Fruit fly (Drosophila melanogaster): Measurements from ENCODE around the gene stx.

Gene stx

DNA sequence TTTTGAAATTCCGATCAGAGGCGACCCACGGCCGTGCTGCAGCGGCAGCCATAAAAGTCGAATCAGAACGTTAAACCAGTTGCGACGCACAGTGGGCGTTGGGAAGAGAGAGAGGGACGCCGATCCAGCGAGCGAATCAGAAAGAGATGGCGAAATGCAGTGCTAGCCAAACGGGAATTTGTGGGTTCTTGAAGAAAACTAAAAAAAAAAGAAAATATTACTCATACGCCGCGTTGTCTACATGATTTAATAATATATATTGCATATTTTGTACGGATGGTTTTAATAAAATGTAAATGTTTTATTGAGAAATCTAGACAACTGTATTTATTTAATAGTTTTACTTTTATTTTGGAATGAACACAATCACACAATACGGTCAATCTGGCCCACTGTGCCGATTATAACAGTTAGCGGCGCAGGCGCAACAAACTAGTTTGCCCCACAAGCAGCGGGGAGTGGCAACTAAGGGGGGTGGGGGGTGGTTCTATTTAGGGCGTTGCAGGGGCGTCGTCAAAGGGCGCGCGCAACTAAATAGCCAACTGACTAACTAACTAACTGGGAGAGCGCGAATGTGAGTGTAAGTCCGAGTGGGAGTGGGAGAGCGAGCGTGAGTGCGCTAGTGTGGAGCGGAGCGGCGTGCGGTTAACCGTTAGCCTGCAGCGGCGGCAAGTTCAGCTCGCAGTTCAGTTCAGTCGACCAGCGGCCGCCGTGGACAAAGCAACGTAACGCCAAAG lies 27.3 kb upstream of the stx start, which contains the start of gene CG15211 (continued):
- TF ChIP-seq Hr39 (GFP tag; optimal IDR thresholded peaks at IDR 0.05), result peak; percentile 29
- TF ChIP-seq topi (GFP tag; optimal IDR thresholded peaks at IDR 0.05), result peak; percentile 66
- TF ChIP-seq acj6 (GFP tag; optimal IDR thresholded peaks at IDR 0.05), result peak; percentile 80
- peak; percentile 68 for TF ChIP-seq CG6792 (GFP tag; optimal IDR thresholded peaks at IDR 0.05)
- peak; percentile 90 for TF ChIP-seq CG32006 (GFP tag; optimal IDR thresholded peaks at IDR 0.05)
- TF ChIP-seq CG11902 (GFP tag; optimal IDR thresholded peaks at IDR 0.05), result peak; percentile 26
- peak; percentile 83 for TF ChIP-seq pdm3 (GFP tag; optimal IDR thresholded peaks at IDR 0.05)
- peak; percentile 85 for TF ChIP-seq CG3032 (tag; optimal IDR thresholded peaks at IDR 0.05)
- peak; percentile 82 for TF ChIP-seq CG3919 (GFP tag; optimal IDR thresholded peaks at IDR 0.05)
- TF ChIP-seq salr (GFP tag; optimal IDR thresholded peaks at IDR 0.05), result peak; percentile 68 to 87
- TF ChIP-seq CG8632 (GFP tag; optimal IDR thresholded peaks at IDR 0.05), result peak; percentile 72
- peak; percentile 44 for TF ChIP-seq cyc (GFP tag; optimal IDR thresholded peaks at IDR 0.05)
- TF ChIP-seq CG6854 (GFP tag; optimal IDR thresholded peaks at IDR 0.05), result peak; percentile 57
- TF ChIP-seq Sox15 (GFP tag; optimal IDR thresholded peaks at IDR 0.05), result peak; percentile 55
- TF ChIP-seq lz (GFP tag; optimal IDR thresholded peaks at IDR 0.05), result peak; percentile 67
- peak; percentile 87 for TF ChIP-seq Lpt (GFP tag; optimal IDR thresholded peaks at IDR 0.05)
- TF ChIP-seq CG31627 (GFP tag; optimal IDR thresholded peaks at IDR 0.05), result peak; percentile 44
- peak; percentile 64 for TF ChIP-seq Met (GFP tag; optimal IDR thresholded peaks at IDR 0.05)

dm6 chrX:10768043-10768674 lies 23.4 kb upstream of the stx start, which contains the start of the genes Atg8a and BTBD9:
Atg8a (minus strand) TSS chrX:10768338.
BTBD9 (plus strand) TSS chrX:10768537.
- TF ChIP-seq fkh (GFP tag; optimal IDR thresholded peaks at IDR 0.05) (peak; percentile 5), CG6792 (GFP tag; optimal IDR thresholded peaks at IDR 0.05) (no peak), spab (GFP tag; optimal IDR thresholded peaks at IDR 0.05) (no peak), Eip78C (GFP tag) (peak; percentile 31), Blimp-1 (GFP tag; optimal IDR thresholded peaks at IDR 0.05) (no peak), CG32006 (GFP tag; optimal IDR thresholded peaks at IDR 0.05) (no peak), pdm3 (GFP tag; optimal IDR thresholded peaks at IDR 0.05) (no peak), CG6854 (GFP tag; optimal IDR thresholded peaks at IDR 0.05) (no peak), CG34406 (GFP tag; optimal IDR thresholded peaks at IDR 0.05) (no peak), dsx (GFP tag; optimal IDR thresholded peaks at IDR 0.05; ENCODE audit: poor library complexity, severe bottlenecking) (no peak), CG11294 (GFP tag; IDR thresholded peaks at IDR 0.05) (no peak), CG16779 (tag; optimal IDR thresholded peaks at IDR 0.05) (no peak), Met (GFP tag; optimal IDR thresholded peaks at IDR 0.05) (no peak)

- TF ChIP-seq CG15336 (GFP tag; IDR thresholded peaks at IDR 0.05), result peak; percentile 64
- TF ChIP-seq Sox102F (GFP tag; optimal IDR thresholded peaks at IDR 0.05), result peak; percentile 59
- TF ChIP-seq net (GFP tag; optimal IDR thresholded peaks at IDR 0.05), result peak; percentile 83
- no peak for TF ChIP-seq CG6854 (GFP tag; optimal IDR thresholded peaks at IDR 0.05)
- peak; percentile 58 for TF ChIP-seq Smox (GFP tag; optimal IDR thresholded peaks at IDR 0.05)
- TF ChIP-seq dsx (GFP tag; optimal IDR thresholded peaks at IDR 0.05; ENCODE audit: poor library complexity, severe bottlenecking), result peak; percentile 69
- TF ChIP-seq CG1621 (tag; optimal IDR thresholded peaks at IDR 0.05), result peak; percentile 54
- TF ChIP-seq CG10631 (GFP tag; optimal IDR thresholded peaks at IDR 0.05), result peak; percentile 70
- TF ChIP-seq fkh (GFP tag; optimal IDR thresholded peaks at IDR 0.05), result peak; percentile 34
- TF ChIP-seq Sox15 (GFP tag; optimal IDR thresholded peaks at IDR 0.05), result peak; percentile 47
- TF ChIP-seq CG3919 (GFP tag; optimal IDR thresholded peaks at IDR 0.05), result peak; percentile 56
- TF ChIP-seq CG9139 (GFP tag; optimal IDR thresholded peaks at IDR 0.05), result peak; percentile 80
- TF ChIP-seq spab (GFP tag; optimal IDR thresholded peaks at IDR 0.05), result peak; percentile 68
- peak; percentile 71 for TF ChIP-seq Eip75B (GFP tag; optimal IDR thresholded peaks at IDR 0.05)
- peak; percentile 44 for TF ChIP-seq acj6 (GFP tag; optimal IDR thresholded peaks at IDR 0.05)
- TF ChIP-seq CG8119 (GFP tag; IDR thresholded peaks at IDR 0.05), result peak; percentile 59
- TF ChIP-seq CG3032 (tag; optimal IDR thresholded peaks at IDR 0.05), result peak; percentile 59
- peak; percentile 48 for TF ChIP-seq OdsH (GFP tag; optimal IDR thresholded peaks at IDR 0.05)
- TF ChIP-seq CG16779 (tag; optimal IDR thresholded peaks at IDR 0.05), result peak; percentile 81
- peak; percentile 69; the same call in 2 of the 3 replicates for TF ChIP-seq CG6163 (GFP tag; IDR thresholded peaks at IDR 0.05)
- peak; percentile 70 for TF ChIP-seq CG6276 (GFP tag; optimal IDR thresholded peaks at IDR 0.05)
- TF ChIP-seq CG11902 (GFP tag; optimal IDR thresholded peaks at IDR 0.05), result no peak
- TF ChIP-seq salr (GFP tag; optimal IDR thresholded peaks at IDR 0.05), result peak in 1 of 2 experiments; percentile 84
- TF ChIP-seq Gug (GFP tag; IDR thresholded peaks at IDR 0.05), result peak; percentile 53
- peak; percentile 95 to 97 for TF ChIP-seq ss (GFP tag; optimal IDR thresholded peaks at IDR 0.05)
- no peak for TF ChIP-seq Ets21C (GFP tag; optimal IDR thresholded peaks at IDR 0.05)
- peak; percentile 2 for TF ChIP-seq Hr38 (GFP tag; optimal IDR thresholded peaks at IDR 0.05)
- TF ChIP-seq topi (GFP tag; optimal IDR thresholded peaks at IDR 0.05), result peak; percentile 65
- peak; percentile 54 for TF ChIP-seq CG31627 (GFP tag; optimal IDR thresholded peaks at IDR 0.05)
Measured at dm6 chrX:10767350-10768005, 22.7 kb upstream of the stx start.
